Worm (Caenorhabditis elegans): ENCODE measurements around the gene M57.2.
A peak's percentile ranks its signal among the peaks of the same experiment; 100 is the strongest.

M57.2 gene

DNA sequence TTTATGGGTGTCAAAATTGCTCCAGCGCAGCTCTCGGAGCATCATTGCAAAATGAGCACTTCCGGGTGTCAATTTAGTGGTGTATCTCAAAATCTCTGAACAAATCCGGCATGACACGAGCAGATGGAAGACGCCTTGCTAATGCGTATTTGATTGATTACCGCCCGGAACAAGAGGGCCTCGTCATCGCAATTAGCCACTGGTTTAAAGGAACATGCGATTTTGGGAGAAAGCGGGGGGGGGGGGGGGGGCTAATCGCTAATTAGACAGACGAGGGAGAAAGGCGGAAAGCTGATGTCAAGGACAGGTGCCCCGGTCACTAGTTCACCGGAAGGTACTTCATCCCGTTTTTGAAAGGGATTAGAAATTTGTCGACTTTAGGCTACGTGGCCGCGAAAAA lies 5.4 kb upstream of the M57.2 start:
- no peak for TF ChIP-seq pax-1 (tag; optimal IDR thresholded peaks at IDR 0.05)
- no peak for TF ChIP-seq ceh-2 (tag; optimal IDR thresholded peaks at IDR 0.05)
- no peak for TF ChIP-seq lim-6 (tag; optimal IDR thresholded peaks at IDR 0.05)
- TF ChIP-seq hlh-8 (tag; optimal IDR thresholded peaks at IDR 0.05), result no peak
- TF ChIP-seq odd-2 (tag; optimal IDR thresholded peaks at IDR 0.05), result no peak
- TF ChIP-seq Y22D7AL.16 (tag; optimal IDR thresholded peaks at IDR 0.05), result no peak
- TF ChIP-seq pha-4 (tag; optimal IDR thresholded peaks at IDR 0.05), result no peak
- TF ChIP-seq syd-9 (tag; optimal IDR thresholded peaks at IDR 0.05), result no peak
- TF ChIP-seq ttx-3 (tag; optimal IDR thresholded peaks at IDR 0.05), result peak; percentile 8
- TF ChIP-seq hlh-15 (tag; optimal IDR thresholded peaks at IDR 0.05), result no peak
- TF ChIP-seq K02D7.2 (tag; optimal IDR thresholded peaks at IDR 0.05), result no peak
- peak; percentile 23 for TF ChIP-seq ref-2 (tag; optimal IDR thresholded peaks at IDR 0.05)
- TF ChIP-seq zip-5 (tag; optimal IDR thresholded peaks at IDR 0.05), result no peak
- TF ChIP-seq K09A11.1 (tag; optimal IDR thresholded peaks at IDR 0.05; ENCODE audit: insufficient read depth), result no peak
- no peak for TF ChIP-seq nhr-232 (tag; optimal IDR thresholded peaks at IDR 0.05)
- TF ChIP-seq ceh-6 (GFP tag; optimal IDR thresholded peaks at IDR 0.05), result peak; percentile 36
- no peak for TF ChIP-seq ceh-14 (tag; optimal IDR thresholded peaks at IDR 0.05)
- no peak for TF ChIP-seq fkh-6 (tag; optimal IDR thresholded peaks at IDR 0.05)
- no peak for TF ChIP-seq dve-1 (tag; optimal IDR thresholded peaks at IDR 0.05)
- peak; percentile 25 for TF ChIP-seq unc-55 (GFP tag; optimal IDR thresholded peaks at IDR 0.05)
- no peak for TF ChIP-seq ceh-24 (tag; optimal IDR thresholded peaks at IDR 0.05)
- TF ChIP-seq hlh-13 (GFP tag; optimal IDR thresholded peaks at IDR 0.05), result no peak
- TF ChIP-seq pag-3 (tag; optimal IDR thresholded peaks at IDR 0.05; ENCODE audit: borderline replicate concordance), result no peak
- TF ChIP-seq pqm-1 (tag; optimal IDR thresholded peaks at IDR 0.05), result no peak
- TF ChIP-seq ceh-48 (tag; optimal IDR thresholded peaks at IDR 0.05), result peak; percentile 28
- TF ChIP-seq ceh-22 (tag; optimal IDR thresholded peaks at IDR 0.05), result no peak
- TF ChIP-seq rnt-1 (tag; optimal IDR thresholded peaks at IDR 0.05), result no peak
- TF ChIP-seq tbx-2 (tag; optimal IDR thresholded peaks at IDR 0.05), result no peak
- no peak for TF ChIP-seq sox-2 (GFP tag; IDR thresholded peaks at IDR 0.05)
- TF ChIP-seq ceh-31 (tag; optimal IDR thresholded peaks at IDR 0.05), result peak; percentile 59
- no peak for TF ChIP-seq nfya-1 (tag; optimal IDR thresholded peaks at IDR 0.05)

DNA sequence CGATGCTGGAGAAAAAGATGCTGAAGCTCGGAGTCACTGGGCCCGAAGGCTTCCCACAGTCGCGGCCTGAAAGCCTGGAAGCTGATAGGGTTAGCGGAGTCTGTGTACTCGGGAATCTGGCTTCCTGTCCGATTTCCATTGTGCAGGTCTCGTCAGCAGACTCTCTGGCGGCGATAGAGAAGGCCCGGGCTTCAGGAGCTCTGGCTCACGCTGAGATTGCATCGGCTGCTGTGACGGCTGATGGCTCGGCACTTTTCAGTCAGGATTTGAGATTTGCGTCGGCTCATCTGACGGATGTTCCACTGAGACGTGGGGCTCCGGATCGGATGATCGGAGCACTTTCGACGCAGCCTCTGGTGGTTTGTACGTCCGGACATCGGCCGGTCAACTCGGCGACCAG lies 3.7 kb upstream of the M57.2 start:
- TF ChIP-seq pax-1 (tag; optimal IDR thresholded peaks at IDR 0.05) (no peak), ceh-31 (tag; optimal IDR thresholded peaks at IDR 0.05) (no peak), fax-1 (tag; optimal IDR thresholded peaks at IDR 0.05) (no peak), sox-4 (tag; optimal IDR thresholded peaks at IDR 0.05) (no peak), pat-9 (tag; optimal IDR thresholded peaks at IDR 0.05) (no peak), elt-2 (tag; optimal IDR thresholded peaks at IDR 0.05) (no peak), C08G9.2 (tag; optimal IDR thresholded peaks at IDR 0.05) (no peak), ceh-45 (GFP tag; IDR thresholded peaks at IDR 0.05) (no peak), hlh-13 (GFP tag; optimal IDR thresholded peaks at IDR 0.05) (no peak), pros-1 (tag; optimal IDR thresholded peaks at IDR 0.05) (no peak), madf-2 (tag; optimal IDR thresholded peaks at IDR 0.05) (no peak), odd-2 (tag; optimal IDR thresholded peaks at IDR 0.05) (no peak), fkh-6 (tag; optimal IDR thresholded peaks at IDR 0.05) (no peak), ceh-19 (GFP tag; optimal IDR thresholded peaks at IDR 0.05) (no peak), zip-5 (tag; optimal IDR thresholded peaks at IDR 0.05) (no peak), hlh-15 (tag; optimal IDR thresholded peaks at IDR 0.05) (no peak), sox-2 (GFP tag; IDR thresholded peaks at IDR 0.05) (no peak), lin-11 (tag; optimal IDR thresholded peaks at IDR 0.05) (no peak), npax-4 (tag; optimal IDR thresholded peaks at IDR 0.05) (no peak)

Data from whole organism, late embryonic.